Worm (Caenorhabditis elegans): ENCODE measurements around the gene srz-82.

- TF ChIP-seq hlh-13 (GFP tag; optimal IDR thresholded peaks at IDR 0.05): no peak
- TF ChIP-seq pqm-1 (tag; optimal IDR thresholded peaks at IDR 0.05): no peak
- TF ChIP-seq unc-86 (tag; optimal IDR thresholded peaks at IDR 0.05): no peak
- TF ChIP-seq pha-4 (tag; optimal IDR thresholded peaks at IDR 0.05): no peak
- no peak for TF ChIP-seq madf-2 (tag; optimal IDR thresholded peaks at IDR 0.05)
Measured at ce11 chrIV:3514467-3514866, 31.8 kb downstream of the srz-82 start, which contains the start of gene tsg-101.
